Worm (Caenorhabditis elegans): Measurements from ENCODE around the gene tomm-40.

Gene tomm-40

DNA sequence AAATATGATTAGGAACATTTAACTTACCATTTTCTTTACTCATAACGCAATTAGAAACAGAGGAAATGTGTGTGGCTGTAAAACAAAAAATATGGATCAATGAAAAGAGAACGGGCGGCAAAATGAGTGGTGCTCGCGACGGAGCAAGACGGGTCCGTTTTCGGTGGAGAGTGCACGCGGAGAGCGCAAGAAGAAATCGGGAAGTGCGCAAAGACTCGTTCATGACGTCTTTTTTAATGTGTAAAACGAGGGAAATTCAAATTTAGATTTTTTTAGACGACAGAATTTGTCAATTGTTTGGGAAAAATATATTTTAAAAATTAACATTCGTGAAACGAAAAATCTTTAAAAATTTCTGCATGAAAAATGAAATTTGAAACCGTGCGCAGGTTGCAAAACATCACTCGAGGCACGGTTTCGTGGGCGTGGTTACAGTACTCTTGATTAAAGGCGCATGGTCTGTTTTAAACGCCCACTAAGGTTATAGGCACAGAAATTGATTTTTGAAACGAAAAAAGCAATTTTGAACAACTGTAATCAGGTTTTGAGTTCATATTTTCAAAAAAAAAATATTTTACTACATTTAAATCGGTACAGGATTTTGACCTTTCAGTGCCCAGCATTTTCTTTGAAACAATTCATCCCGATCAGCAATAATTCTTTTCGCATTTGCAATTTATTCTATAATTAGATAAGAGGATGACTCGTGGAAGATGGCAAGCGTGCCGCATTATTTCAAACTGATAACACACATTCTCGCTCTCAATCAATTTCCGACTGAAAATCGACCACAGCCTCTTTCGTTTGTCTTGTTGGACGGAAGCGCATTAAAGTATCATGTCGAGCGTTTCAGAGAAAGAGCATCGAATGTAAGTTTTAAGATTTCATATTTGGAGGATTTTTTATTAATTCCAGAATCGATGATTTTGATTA lies 3.8 kb downstream of the tomm-40 start, which contains the start of the genes szy-20 and C18E9.5 (continued):
- TF ChIP-seq nhr-77 (tag; optimal IDR thresholded peaks at IDR 0.05) (peak; percentile 54), pag-3 (tag; optimal IDR thresholded peaks at IDR 0.05; ENCODE audit: borderline replicate concordance, insufficient read depth) (no peak), aha-1 (tag; optimal IDR thresholded peaks at IDR 0.05) (no peak), blmp-1 (tag; optimal IDR thresholded peaks at IDR 0.05) (peak; percentile 23), nhr-19 (GFP tag; conservative IDR thresholded peaks at IDR 0.05) (peak; percentile 88), unc-130 (tag; optimal IDR thresholded peaks at IDR 0.05) (peak; percentile 17), pqm-1 (tag; optimal IDR thresholded peaks at IDR 0.05) (no peak), ceh-63 (GFP tag; optimal IDR thresholded peaks at IDR 0.05) (no peak), nhr-76 (tag; optimal IDR thresholded peaks at IDR 0.05) (no peak), mab-9 (GFP tag; IDR thresholded peaks at IDR 0.05) (peak; percentile 62; the same call in 1 of the 2 replicates), isw-1 (GFP tag; IDR thresholded peaks at IDR 0.05) (peak; percentile 87), dpl-1 (GFP tag; optimal IDR thresholded peaks at IDR 0.05) (peak; percentile 97 to 98 (median 98)), lsy-2 (tag; optimal IDR thresholded peaks at IDR 0.05) (peak; percentile 91), hlh-4 (tag; optimal IDR thresholded peaks at IDR 0.05) (no peak), nhr-47 (tag; optimal IDR thresholded peaks at IDR 0.05) (peak; percentile 93), pax-3 (tag; optimal IDR thresholded peaks at IDR 0.05) (peak; percentile 66), F16B12.6 (tag; optimal IDR thresholded peaks at IDR 0.05) (peak; percentile 70), xbp-1 (tag; optimal IDR thresholded peaks at IDR 0.05) (peak; percentile 84), ets-5 (GFP tag; IDR thresholded peaks at IDR 0.05) (no peak), nhr-84 (tag; optimal IDR thresholded peaks at IDR 0.05) (no peak), irx-1 (tag; optimal IDR thresholded peaks at IDR 0.05) (peak; percentile 83), snu-23 (GFP tag; optimal IDR thresholded peaks at IDR 0.05) (peak; percentile 89), nhr-90 (tag; optimal IDR thresholded peaks at IDR 0.05; ENCODE audit: poor library complexity) (peak; percentile 80), nhr-12 (tag; optimal IDR thresholded peaks at IDR 0.05) (no peak), tbx-2 (tag; optimal IDR thresholded peaks at IDR 0.05) (peak; percentile 89), ceh-8 (GFP tag; optimal IDR thresholded peaks at IDR 0.05) (peak; percentile 72), ztf-11 (tag; optimal IDR thresholded peaks at IDR 0.05) (peak in 1 of 2 experiments; percentile 68), elt-2 (tag; optimal IDR thresholded peaks at IDR 0.05) (peak; percentile 58), hpl-2 (GFP tag; optimal IDR thresholded peaks at IDR 0.05) (peak; percentile 20), nhr-20 (tag; optimal IDR thresholded peaks at IDR 0.05) (peak; percentile 87), nhr-85 (tag) (peak; percentile 88), ces-1 (GFP tag; optimal IDR thresholded peaks at IDR 0.05) (no peak), fkh-8 (tag; optimal IDR thresholded peaks at IDR 0.05) (peak; percentile 80), fos-1 (tag; optimal IDR thresholded peaks at IDR 0.05) (peak; percentile 74), skn-1 (tag; optimal IDR thresholded peaks at IDR 0.05) (peak; percentile 47), rnt-1 (tag; optimal IDR thresholded peaks at IDR 0.05) (peak; percentile 91), lin-14 (GFP tag; optimal IDR thresholded peaks at IDR 0.05) (peak; percentile 90), ztf-4 (tag; optimal IDR thresholded peaks at IDR 0.05) (peak; percentile 14), unc-86 (tag; optimal IDR thresholded peaks at IDR 0.05) (peak; percentile 87), C16A3.4 (tag; optimal IDR thresholded peaks at IDR 0.05) (peak; percentile 73), unc-30 (tag; optimal IDR thresholded peaks at IDR 0.05) (no peak), egl-27 (tag; optimal IDR thresholded peaks at IDR 0.05) (no peak), jun-1 (tag; optimal IDR thresholded peaks at IDR 0.05) (peak; percentile 84), alr-1 (tag; optimal IDR thresholded peaks at IDR 0.05; ENCODE audit: borderline replicate concordance) (no peak)

All from whole organism, L1 larva.